Fruit fly (Drosophila melanogaster) whole organism, embryonic: ENCODE results near the gene CG15282.

ENCODE experiments used
- CG12236 ChIP-seq: fragments of 200-800 bp; sonication (Bioruptor generic); optimal IDR thresholded peaks from 2 replicates; lab custom pipeline; 2016; ENCODE audit warnings: missing biosample characterization, missing genetic modification characterization
- CG1233 ChIP-seq: fragments of 200-800 bp; sonication (Bioruptor generic); optimal IDR thresholded peaks from 4 replicates; lab custom pipeline; 2018; ENCODE audit warnings: missing biosample characterization, mild to moderate bottlenecking, missing genetic modification characterization
- CG13894 ChIP-seq: fragments of 200-800 bp; sonication (Bioruptor generic); optimal IDR thresholded peaks from 3 replicates; lab custom pipeline; 2018; ENCODE audit warnings: missing biosample characterization, mild to moderate bottlenecking, missing genetic modification characterization, moderate library complexity
- CG14710 ChIP-seq: fragments of 200-800 bp; sonication (Bioruptor generic); optimal IDR thresholded peaks from 3 replicates; lab custom pipeline; 2019; ENCODE audit warnings: missing biosample characterization, mild to moderate bottlenecking, missing genetic modification characterization, moderate library complexity
- CG15601 ChIP-seq: fragments of 200-800 bp; sonication (Bioruptor generic); optimal IDR thresholded peaks from 3 replicates; lab custom pipeline; 2019; ENCODE audit warnings: missing biosample characterization, mild to moderate bottlenecking, missing genetic modification characterization, moderate library complexity
- CG16815 ChIP-seq: fragments of 200-800 bp; sonication (Bioruptor generic); optimal IDR thresholded peaks from 3 replicates; lab custom pipeline; 2017; ENCODE audit warnings: missing biosample characterization, mild to moderate bottlenecking, missing genetic modification characterization
- CG16863 ChIP-seq: fragments of 200-800 bp; sonication (Bioruptor generic); optimal IDR thresholded peaks from 3 replicates; lab custom pipeline; 2016; ENCODE audit warnings: missing biosample characterization, missing genetic modification characterization
- CG17568 ChIP-seq: fragments of 200-800 bp; sonication (Bioruptor generic); optimal IDR thresholded peaks from 2 replicates; lab custom pipeline; 2018; ENCODE audit warnings: missing biosample characterization, mild to moderate bottlenecking, missing genetic modification characterization, moderate library complexity
- CG18476 ChIP-seq: fragments of 200-800 bp; sonication (Bioruptor generic); optimal IDR thresholded peaks from 2 replicates; lab custom pipeline; 2016; ENCODE audit warnings: missing biosample characterization, mild to moderate bottlenecking, missing genetic modification characterization
- CG18764 ChIP-seq: fragments of 200-800 bp; sonication (Bioruptor generic); optimal IDR thresholded peaks from 3 replicates; lab custom pipeline; 2016; ENCODE audit warnings: missing biosample characterization, missing genetic modification characterization
- CG2116 ChIP-seq: fragments of 200-800 bp; sonication (Bioruptor generic); optimal IDR thresholded peaks from 3 replicates; lab custom pipeline; 2018; ENCODE audit warnings: missing biosample characterization, mild to moderate bottlenecking, missing genetic modification characterization
- CG2120 ChIP-seq: fragments of 200-800 bp; sonication (Bioruptor generic); optimal IDR thresholded peaks from 3 replicates; lab custom pipeline; 2016; ENCODE audit warnings: missing biosample characterization, missing genetic modification characterization
- CG2199 ChIP-seq: fragments of 200-800 bp; sonication (Bioruptor generic); IDR thresholded peaks from 3 replicates; pipeline ENCODE4 v1.3.6; 2022; ENCODE audit warnings: missing biosample characterization, missing genetic modification characterization
- CG30431 ChIP-seq: fragments of 200-800 bp; sonication (Bioruptor generic); optimal IDR thresholded peaks from 2 replicates; lab custom pipeline; 2017; ENCODE audit warnings: missing biosample characterization, missing genetic modification characterization
- CG3065 ChIP-seq: fragments of 200-800 bp; sonication (Bioruptor generic); optimal IDR thresholded peaks from 2 replicates; lab custom pipeline; 2016; ENCODE audit warnings: missing biosample characterization, missing genetic modification characterization
- CG3281 ChIP-seq: fragments of 200-800 bp; sonication (Bioruptor generic); optimal IDR thresholded peaks from 3 replicates; lab custom pipeline; 2017; ENCODE audit warnings: missing biosample characterization, mild to moderate bottlenecking, missing genetic modification characterization
- CG4854 ChIP-seq: fragments of 200-800 bp; sonication (Bioruptor generic); optimal IDR thresholded peaks from 2 replicates; lab custom pipeline; 2016; ENCODE audit warnings: missing biosample characterization, missing genetic modification characterization, inconsistent platforms
- CG6854 ChIP-seq: fragments of 200-800 bp; sonication (Bioruptor generic); optimal IDR thresholded peaks from 3 replicates; lab custom pipeline; 2017; ENCODE audit warnings: missing biosample characterization, mild to moderate bottlenecking, missing genetic modification characterization
- CG7372 ChIP-seq: fragments of 200-800 bp; sonication (Bioruptor generic); IDR thresholded peaks from 2 replicates; pipeline ENCODE4 v1.3.6; 2022; ENCODE audit warnings: missing biosample characterization, missing genetic modification characterization
- CG7745 ChIP-seq: fragments of 200-800 bp; sonication (Bioruptor generic); optimal IDR thresholded peaks from 2 replicates; lab custom pipeline; 2018; ENCODE audit warnings: missing biosample characterization, mild to moderate bottlenecking, missing genetic modification characterization, moderate library complexity
- Chrac-16 ChIP-seq: fragments of 200-800 bp; sonication (Bioruptor generic); optimal IDR thresholded peaks from 3 replicates; lab custom pipeline; 2016; ENCODE audit warnings: missing biosample characterization, missing genetic modification characterization
- Fer2 ChIP-seq: fragments of 200-800 bp; sonication (Bioruptor generic); optimal IDR thresholded peaks from 2 replicates; lab custom pipeline; 2018; ENCODE audit warnings: missing biosample characterization, mild to moderate bottlenecking, missing genetic modification characterization, moderate library complexity
- H15 ChIP-seq: fragments of 200-800 bp; sonication (Bioruptor generic); IDR thresholded peaks from 3 replicates; pipeline ENCODE4 v1.3.6; 2022; ENCODE audit warnings: missing biosample characterization, missing genetic modification characterization
- H2.0 ChIP-seq: fragments of 200-800 bp; sonication (Bioruptor generic); IDR thresholded peaks from 2 replicates; pipeline ENCODE4 v1.3.6; 2022; ENCODE audit warnings: missing biosample characterization, missing genetic modification characterization
- Hand ChIP-seq: fragments of 200-800 bp; sonication (Bioruptor generic); optimal IDR thresholded peaks from 2 replicates; lab custom pipeline; 2017; ENCODE audit warnings: mild to moderate bottlenecking, missing biosample characterization, missing genetic modification reagents, missing genetic modification characterization
- Nf-YB ChIP-seq: fragments of 200-800 bp; sonication (Bioruptor generic); optimal IDR thresholded peaks from 3 replicates; lab custom pipeline; 2019; ENCODE audit warnings: missing biosample characterization, mild to moderate bottlenecking, missing genetic modification characterization, moderate library complexity
- Nf-YC ChIP-seq: fragments of 200-800 bp; optimal IDR thresholded peaks from 3 replicates; lab custom pipeline; 2019; ENCODE audit warnings: missing biosample characterization, mild to moderate bottlenecking, missing genetic modification characterization, moderate library complexity
- Pdp1 ChIP-seq, 2 experiments: fragments of 200-800 bp; sonication (Bioruptor generic); optimal IDR thresholded peaks; 3 replicates each; lab custom pipeline; 2016; ENCODE audit warnings: missing biosample characterization in 2 of 2, missing genetic modification characterization in 2 of 2, mild to moderate bottlenecking in 1 of 2, moderate library complexity in 1 of 2
- Rx ChIP-seq: fragments of 200-800 bp; sonication (Bioruptor generic); IDR thresholded peaks from 2 replicates; pipeline ENCODE4 v1.3.6; 2022; ENCODE audit warnings: missing biosample characterization, missing genetic modification characterization
- Six4 ChIP-seq: fragments of 200-800 bp; sonication (Bioruptor generic); optimal IDR thresholded peaks from 2 replicates; lab custom pipeline; 2016; ENCODE audit warnings: missing biosample characterization, missing genetic modification characterization
- Ssrp ChIP-seq: fragments of 200-800 bp; sonication (Bioruptor generic); optimal IDR thresholded peaks from 2 replicates; lab custom pipeline; 2018; ENCODE audit warnings: missing biosample characterization, mild to moderate bottlenecking, missing genetic modification characterization, moderate library complexity
- bab2 ChIP-seq: fragments of 200-800 bp; sonication (Bioruptor generic); optimal IDR thresholded peaks from 2 replicates; lab custom pipeline; 2016; ENCODE audit warnings: missing biosample characterization, missing genetic modification characterization
- cg ChIP-seq: fragments of 200-800 bp; sonication (Bioruptor generic); optimal IDR thresholded peaks from 3 replicates; lab custom pipeline; 2019; ENCODE audit warnings: missing biosample characterization, mild to moderate bottlenecking, missing genetic modification characterization, moderate library complexity
- crc ChIP-seq: fragments of 200-800 bp; sonication (Bioruptor generic); optimal IDR thresholded peaks from 2 replicates; lab custom pipeline; 2016; ENCODE audit warnings: missing biosample characterization, missing genetic modification characterization
- dimm ChIP-seq: fragments of 200-800 bp; sonication (Bioruptor generic); IDR thresholded peaks from 2 replicates; pipeline ENCODE4 v1.3.6; 2022; ENCODE audit warnings: missing biosample characterization, missing genetic modification characterization
- fd3F ChIP-seq: fragments of 200-800 bp; sonication (Bioruptor generic); optimal IDR thresholded peaks from 2 replicates; lab custom pipeline; 2018; ENCODE audit warnings: missing biosample characterization, mild to moderate bottlenecking, missing genetic modification characterization, moderate library complexity
- fru ChIP-seq: fragments of >200 bp; optimal IDR thresholded peaks from 2 replicates; lab custom pipeline; 2017
- gsb ChIP-seq: fragments of 200-800 bp; sonication (Bioruptor generic); IDR thresholded peaks from 2 replicates; pipeline ENCODE4 v1.3.6; 2022; ENCODE audit warnings: missing biosample characterization, missing genetic modification characterization
- jigr1 ChIP-seq: fragments of 200-800 bp; sonication (Bioruptor generic); IDR thresholded peaks from 3 replicates; pipeline ENCODE4 v1.3.6; 2022; ENCODE audit warnings: missing biosample characterization, missing genetic modification characterization
- kay ChIP-seq: fragments of 200-800 bp; sonication (Bioruptor generic); optimal IDR thresholded peaks from 2 replicates; lab custom pipeline; 2016; ENCODE audit warnings: missing biosample characterization, missing genetic modification characterization
- luna ChIP-seq: fragments of 200-800 bp; sonication (Bioruptor generic); optimal IDR thresholded peaks from 2 replicates; lab custom pipeline; 2016; ENCODE audit warnings: missing biosample characterization, missing genetic modification characterization
- nmo ChIP-seq: fragments of 200-800 bp; sonication (Bioruptor generic); optimal IDR thresholded peaks from 2 replicates; lab custom pipeline; 2018; ENCODE audit warnings: missing biosample characterization, mild to moderate bottlenecking, missing genetic modification characterization, moderate library complexity
- peb ChIP-seq: fragments of 200-800 bp; sonication (Bioruptor generic); IDR thresholded peaks from 2 replicates; pipeline ENCODE4 v1.3.6; 2022; ENCODE audit warnings: missing biosample characterization, missing genetic modification characterization
- ranshi ChIP-seq: fragments of 200-800 bp; sonication (Bioruptor generic); IDR thresholded peaks from 2 replicates; pipeline ENCODE4 v1.3.6; 2022; ENCODE audit warnings: missing biosample characterization, missing genetic modification characterization
- sd ChIP-seq: fragments of 200-800 bp; sonication (Bioruptor generic); optimal IDR thresholded peaks from 3 replicates; lab custom pipeline; 2018; ENCODE audit warnings: missing biosample characterization, mild to moderate bottlenecking, missing genetic modification characterization, moderate library complexity
- slp2 ChIP-seq: fragments of 200-800 bp; sonication (Bioruptor generic); optimal IDR thresholded peaks from 2 replicates; lab custom pipeline; 2016; ENCODE audit warnings: missing biosample characterization, missing genetic modification characterization
- sna ChIP-seq: fragments of 200-800 bp; sonication (Bioruptor generic); IDR thresholded peaks from 2 replicates; pipeline ENCODE4 v1.3.6; 2022; ENCODE audit warnings: missing biosample characterization, missing genetic modification characterization; ENCODE audit not compliant: partially characterized antibody
- ttk ChIP-seq: fragments of 200-800 bp; sonication (Bioruptor generic); IDR thresholded peaks from 2 replicates; pipeline ENCODE4 v2.1.2; 2022; ENCODE audit warnings: missing biosample characterization, missing genetic modification characterization
- vfl ChIP-seq: fragments of 200-800 bp; sonication (Bioruptor generic); optimal IDR thresholded peaks from 2 replicates; lab custom pipeline; 2016; ENCODE audit warnings: missing biosample characterization, missing genetic modification characterization
- vvl ChIP-seq: fragments of 200-800 bp; sonication (Bioruptor generic); IDR thresholded peaks from 2 replicates; pipeline ENCODE4 v1.3.6; 2022; ENCODE audit warnings: missing biosample characterization, missing genetic modification characterization
- wor ChIP-seq: fragments of 200-800 bp; sonication (Bioruptor generic); IDR thresholded peaks from 2 replicates; pipeline ENCODE4 v1.3.6; 2022; ENCODE audit warnings: missing biosample characterization, missing genetic modification characterization
- z ChIP-seq: fragments of 200-800 bp; sonication (Bioruptor generic); IDR thresholded peaks from 3 replicates; pipeline ENCODE4 v1.3.6; 2022; ENCODE audit warnings: missing biosample characterization, missing genetic modification characterization

The CG15282 gene

DNA sequence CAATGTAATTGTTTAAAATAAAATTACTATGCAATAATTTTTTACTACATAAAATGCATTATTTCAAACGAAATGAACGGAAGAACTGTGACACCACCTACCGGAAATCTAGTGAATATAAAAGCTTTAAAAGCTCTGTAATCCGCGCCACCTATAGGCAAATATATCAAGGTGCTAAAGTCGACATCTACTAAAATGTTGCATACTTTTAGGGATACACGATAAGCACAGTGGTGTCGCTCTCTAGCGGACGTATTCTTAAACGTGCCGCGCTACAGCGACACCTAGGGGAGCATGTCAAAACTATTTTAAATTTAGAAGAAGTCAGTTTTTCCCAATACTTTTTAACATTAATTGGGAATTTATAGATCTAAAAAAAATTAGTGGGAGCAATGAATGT, 6.1 kb upstream of the CG15282 start (continued):
- peak; percentile 61 for TF ChIP-seq CG18764 (GFP tag; lab: Kevin White, UChicago)
- no peak for TF ChIP-seq jigr1 (GFP tag; lab: Robert Waterston, UW)
- peak; percentile 42 for TF ChIP-seq crc (GFP tag; lab: Kevin White, UChicago)
- TF ChIP-seq CG3281 (GFP tag; lab: Kevin White, UChicago), result peak; percentile 27
- TF ChIP-seq CG1233 (GFP tag; lab: Kevin White, UChicago), result peak; percentile 77
- TF ChIP-seq sna (GFP tag; lab: Robert Waterston, UW), result no peak
- peak; percentile 66 for TF ChIP-seq CG2120 (GFP tag; lab: Kevin White, UChicago)
- peak; percentile 72 to 84 for TF ChIP-seq Pdp1 (GFP tag; optimal IDR thresholded peaks at IDR 0.05; lab: Kevin White, UChicago)
- peak; percentile 36 for TF ChIP-seq CG3065 (GFP tag; lab: Kevin White, UChicago)
- peak; percentile 40; the same call in 1 of the 2 replicates for TF ChIP-seq peb (GFP tag; lab: Robert Waterston, UW)
- peak; percentile 1 for TF ChIP-seq CG12236 (GFP tag; lab: Kevin White, UChicago)
- TF ChIP-seq Fer2 (tag; lab: Kevin White, UChicago), result peak; percentile 33
- TF ChIP-seq CG13894, result no peak
- TF ChIP-seq H15 (GFP tag; lab: Robert Waterston, UW), result peak; percentile 30; the same call in 2 of the 3 replicates
- no peak for TF ChIP-seq CG17568 (GFP tag; lab: Kevin White, UChicago)
- TF ChIP-seq kay (GFP tag; lab: Kevin White, UChicago), result peak; percentile 62
- peak; percentile 67 for TF ChIP-seq bab2 (GFP tag; lab: Kevin White, UChicago)
- TF ChIP-seq Hand, result no peak
- TF ChIP-seq CG30431 (GFP tag; lab: Kevin White, UChicago), result peak; percentile 36
- peak; percentile 29; the same call in 1 of the 2 replicates for TF ChIP-seq dimm (GFP tag; lab: Robert Waterston, UW)
- TF ChIP-seq fd3F (GFP tag; lab: Kevin White, UChicago), result peak; percentile 35
- TF ChIP-seq H2.0 (GFP tag; lab: Robert Waterston, UW), result peak; percentile 40; the same call in 1 of the 2 replicates
- no peak for TF ChIP-seq fru (lab: Kevin White, UChicago)
- peak; percentile 21 for TF ChIP-seq CG6854 (GFP tag; lab: Kevin White, UChicago)
- TF ChIP-seq ranshi (GFP tag; lab: Robert Waterston, UW), result peak; percentile 52
- peak; percentile 40; the same call in 1 of the 2 replicates for TF ChIP-seq CG7372 (GFP tag; lab: Robert Waterston, UW)
- TF ChIP-seq luna, result no peak
- peak; percentile 12 for TF ChIP-seq CG18476
- peak; percentile 51 for TF ChIP-seq Six4 (GFP tag; lab: Kevin White, UChicago)
- peak; percentile 62 for TF ChIP-seq CG15601
- TF ChIP-seq Nf-YC (tag; lab: Kevin White, UChicago), result peak; percentile 60
- peak; percentile 85 for TF ChIP-seq vvl
- TF ChIP-seq CG16815, result peak; percentile 23
- no peak for TF ChIP-seq CG7745 (tag; lab: Kevin White, UChicago)
- no peak for TF ChIP-seq vfl
- TF ChIP-seq Chrac-16 (GFP tag; lab: Kevin White, UChicago), result peak; percentile 72
- peak; percentile 95 for TF ChIP-seq CG2199 (GFP tag; lab: Robert Waterston, UW)
- peak; percentile 58 for TF ChIP-seq nmo (GFP tag; lab: Kevin White, UChicago)
- TF ChIP-seq slp2, result peak; percentile 83
- no peak; the same call in 2 of the 3 replicates for TF ChIP-seq z (GFP tag; lab: Robert Waterston, UW)
- peak; percentile 66 for TF ChIP-seq ttk (GFP tag; lab: Robert Waterston, UW)
- TF ChIP-seq cg (GFP tag; lab: Kevin White, UChicago), result no peak
- peak; percentile 53 for TF ChIP-seq CG14710
- TF ChIP-seq CG2116, result peak; percentile 20
- TF ChIP-seq CG16863 (GFP tag; lab: Kevin White, UChicago), result peak; percentile 69
- TF ChIP-seq gsb (GFP tag; lab: Robert Waterston, UW), result peak; percentile 58
- peak; percentile 9 for TF ChIP-seq Ssrp
- no peak for TF ChIP-seq Nf-YB (GFP tag; lab: Kevin White, UChicago)
- TF ChIP-seq Rx, result peak; percentile 65
- TF ChIP-seq CG4854 (GFP tag; lab: Kevin White, UChicago), result peak; percentile 78
- peak; percentile 47 for TF ChIP-seq sd
- TF ChIP-seq wor, result no peak
